Worm (Caenorhabditis elegans) whole organism, L1 larva: Measurements from ENCODE around the gene algn-12.

Source experiments
- aly-2 ChIP-seq: fragments of 150-350 bp; optimal IDR thresholded peaks from 2 replicates; lab custom pipeline; 2014; ENCODE audit warnings: missing biosample characterization, missing genetic modification characterization
- ama-1 ChIP-seq: fragments of 150-350 bp; optimal IDR thresholded peaks from 2 replicates; lab custom pipeline; 2014
- elt-2 ChIP-seq: sonication (generic microtip); optimal IDR thresholded peaks from 2 replicates; lab custom pipeline; 2016; ENCODE audit warnings: missing genetic modification characterization, mild to moderate bottlenecking, inconsistent platforms, missing compliant biosample characterization, missing genetic modification reagents
- ztf-11 ChIP-seq, 2 experiments: sonication (generic microtip); optimal IDR thresholded peaks; 2 replicates each; lab custom pipeline; 2016 to 2017; ENCODE audit warnings: missing genetic modification characterization in 2 of 2, missing biosample characterization in 1 of 2, missing compliant biosample characterization in 1 of 2

- TF ChIP-seq aly-2: no peak
- no peak for TF ChIP-seq ama-1 (lab: Kevin White, UChicago)
- no peak for TF ChIP-seq ztf-11 (tag; optimal IDR thresholded peaks at IDR 0.05; lab: Kevin White, UChicago)
- TF ChIP-seq elt-2: no peak
Observed at ce11 chrV:8013901-8014388, 21.0 kb upstream of the algn-12 start, which contains the start of gene Y97E10AR.6.
